Worm (Caenorhabditis elegans): Measurements from ENCODE around the gene ceeh-2.

The ceeh-2 gene

DNA sequence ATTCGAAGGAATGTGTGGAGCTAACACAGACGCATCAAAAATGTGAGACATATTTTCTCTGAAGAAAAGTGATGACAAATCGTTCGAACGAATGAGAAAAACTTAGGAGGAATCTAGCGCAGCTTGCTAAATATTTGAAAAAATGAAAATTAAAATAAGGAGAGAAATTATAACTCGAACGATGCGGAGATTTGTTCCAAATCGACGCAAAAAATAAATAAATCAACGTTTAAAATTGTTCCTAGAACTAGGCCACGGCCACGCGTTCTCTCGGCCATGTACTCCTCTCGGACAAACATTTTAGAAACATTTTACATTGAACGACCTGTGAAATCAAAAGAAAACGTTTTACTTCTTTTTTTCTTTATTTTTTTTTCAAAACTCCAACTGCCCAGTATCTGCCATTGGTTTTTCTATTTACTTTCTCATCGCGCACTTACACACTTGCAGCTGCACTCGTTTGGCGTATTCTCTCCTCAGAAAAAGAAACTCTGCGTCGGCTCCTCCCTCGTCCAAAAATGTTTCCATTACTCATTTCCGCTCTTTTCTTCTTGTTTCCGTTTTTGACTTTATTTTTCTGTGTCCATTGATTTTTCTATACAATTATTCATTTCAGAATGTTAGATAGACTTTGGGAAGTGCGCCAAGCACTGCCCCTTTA lies 37.5 kb downstream of the ceeh-2 start, which contains the start of the genes gna-1 and B0024.13:
gna-1 (minus strand) TSS at position 51 of the 661 bp plus-strand sequence.
B0024.13 (plus strand) TSS at position 611 of the 661 bp plus-strand sequence.
- no peak for TF ChIP-seq unc-62 (GFP tag; optimal IDR thresholded peaks at IDR 0.05)

- TF ChIP-seq unc-62 (GFP tag; optimal IDR thresholded peaks at IDR 0.05), result no peak
Observed at ce11 chrV:10319434-10319833, 38.3 kb downstream of the ceeh-2 start, which contains the start of gene B0024.11. B0024.11 (minus strand) TSS chrV:10319534.

DNA sequence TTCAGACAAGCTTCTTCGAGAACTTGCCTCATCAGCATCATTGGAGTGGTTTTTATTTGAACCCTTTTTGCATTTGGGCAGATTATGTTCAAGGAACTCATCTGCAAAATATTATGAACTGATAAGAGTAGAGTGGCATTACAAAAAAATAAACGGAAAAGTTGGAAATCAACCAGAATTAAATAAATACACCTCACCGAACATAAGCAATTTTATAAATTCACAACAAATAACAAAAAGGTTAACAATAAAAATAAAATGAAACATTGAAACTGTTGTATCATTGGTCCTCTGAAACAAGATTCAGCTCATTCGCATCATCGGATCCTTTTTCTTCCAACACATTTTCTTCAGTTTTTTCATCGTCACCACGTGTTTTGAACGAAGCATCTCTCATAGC lies 40.4 kb downstream of the ceeh-2 start, which contains the start of gene asps-1:
asps-1 (minus strand) TSS at position 101 of the 400 bp plus-strand sequence.
- TF ChIP-seq unc-62 (GFP tag; optimal IDR thresholded peaks at IDR 0.05), result no peak

ce11 chrV:10314371-10314770 lies 43.3 kb downstream of the ceeh-2 start, which contains the start of gene trx-2:
trx-2 (plus strand) TSS chrV:10314671.
- no peak for TF ChIP-seq unc-62 (GFP tag; optimal IDR thresholded peaks at IDR 0.05)

ce11 chrV:10313953-10314352 lies 43.8 kb downstream of the ceeh-2 start, which contains the start of gene gcy-6:
gcy-6 (minus strand) TSS chrV:10314053.
- no peak for TF ChIP-seq unc-62 (GFP tag; optimal IDR thresholded peaks at IDR 0.05)

- no peak for TF ChIP-seq unc-62 (GFP tag; optimal IDR thresholded peaks at IDR 0.05)
Observed at ce11 chrV:10307283-10307682, 50.4 kb downstream of the ceeh-2 start, which contains the start of gene che-12. che-12 (minus strand) TSS chrV:10307383.

Measured in whole organism, dauer.